Worm (Caenorhabditis elegans): ENCODE measurements around the gene F35A5.2.

F35A5.2 gene

DNA sequence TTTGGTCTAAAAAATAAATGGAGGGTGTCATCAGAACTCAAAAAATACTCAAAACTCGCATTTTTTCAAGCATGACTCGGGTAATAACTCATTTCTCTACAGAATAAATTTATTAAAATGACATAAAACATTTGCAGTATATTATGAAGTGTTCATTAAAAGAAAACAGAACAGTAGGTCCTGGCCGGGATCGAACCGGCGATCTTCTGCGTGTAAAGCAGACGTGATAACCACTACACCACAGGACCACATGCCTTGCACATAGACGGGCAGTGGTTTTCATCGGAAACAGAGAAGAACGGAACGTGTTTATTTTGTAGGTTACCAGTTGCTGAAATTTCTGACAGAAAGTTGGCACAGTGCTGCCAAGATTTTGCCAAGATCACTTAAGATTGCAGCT lies 11.5 kb upstream of the F35A5.2 start:
- TF ChIP-seq elt-1 (tag; optimal IDR thresholded peaks at IDR 0.05; ENCODE audit: borderline replicate concordance, insufficient read depth) (no peak), sptf-1 (tag; optimal IDR thresholded peaks at IDR 0.05) (no peak), mab-5 (tag; optimal IDR thresholded peaks at IDR 0.05) (no peak), unc-39 (tag; optimal IDR thresholded peaks at IDR 0.05) (no peak), elt-3 (tag; optimal IDR thresholded peaks at IDR 0.05) (no peak), bed-3 (GFP tag; optimal IDR thresholded peaks at IDR 0.05) (no peak), pha-4 (tag; optimal IDR thresholded peaks at IDR 0.05) (no peak), drap-1 (GFP tag; optimal IDR thresholded peaks at IDR 0.05) (no peak), lin-32 (GFP tag; optimal IDR thresholded peaks at IDR 0.05) (no peak), nhr-2 (tag; optimal IDR thresholded peaks at IDR 0.05) (no peak), ceh-43 (GFP tag; optimal IDR thresholded peaks at IDR 0.05) (no peak), ceh-83 (GFP tag; optimal IDR thresholded peaks at IDR 0.05) (no peak), hlh-1 (tag; optimal IDR thresholded peaks at IDR 0.05) (no peak), blmp-1 (tag; optimal IDR thresholded peaks at IDR 0.05) (no peak), mls-2 (tag; optimal IDR thresholded peaks at IDR 0.05) (no peak), lsy-2 (tag; optimal IDR thresholded peaks at IDR 0.05) (no peak), nhr-237 (tag; optimal IDR thresholded peaks at IDR 0.05) (no peak), cnd-1 (tag; optimal IDR thresholded peaks at IDR 0.05) (no peak), unc-120 (tag; optimal IDR thresholded peaks at IDR 0.05; ENCODE audit: poor library complexity, severe bottlenecking) (no peak)

DNA sequence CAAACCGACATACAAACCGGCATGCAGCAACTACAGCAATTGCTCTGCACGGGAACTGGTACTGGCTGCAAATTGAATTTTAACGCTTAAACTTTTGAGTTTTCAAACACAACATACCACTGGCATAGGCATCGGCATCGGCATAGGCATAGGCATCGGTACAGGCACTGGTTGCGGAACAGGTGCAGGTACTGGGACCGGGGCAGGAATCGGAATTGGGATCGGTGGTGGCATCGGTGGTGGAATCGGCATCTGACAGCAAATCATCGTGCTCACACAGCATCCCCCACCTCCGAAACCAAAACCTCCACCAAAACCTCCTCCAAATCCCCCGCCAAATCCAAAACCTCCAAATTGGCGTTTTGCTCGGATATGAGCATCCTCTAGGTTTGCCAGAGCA lies 10.8 kb upstream of the F35A5.2 start:
- no peak for TF ChIP-seq sem-2 (GFP tag; optimal IDR thresholded peaks at IDR 0.05)
- no peak for TF ChIP-seq flh-1 (GFP tag; optimal IDR thresholded peaks at IDR 0.05)
- no peak for TF ChIP-seq lin-32 (GFP tag; optimal IDR thresholded peaks at IDR 0.05)
- no peak for TF ChIP-seq zip-8 (tag; optimal IDR thresholded peaks at IDR 0.05)
- TF ChIP-seq nhr-2 (tag; optimal IDR thresholded peaks at IDR 0.05): no peak
- no peak for TF ChIP-seq elt-3 (tag; optimal IDR thresholded peaks at IDR 0.05)
- no peak for TF ChIP-seq nhr-12 (tag; optimal IDR thresholded peaks at IDR 0.05)
- TF ChIP-seq M03D4.4 (tag; optimal IDR thresholded peaks at IDR 0.05): no peak

DNA sequence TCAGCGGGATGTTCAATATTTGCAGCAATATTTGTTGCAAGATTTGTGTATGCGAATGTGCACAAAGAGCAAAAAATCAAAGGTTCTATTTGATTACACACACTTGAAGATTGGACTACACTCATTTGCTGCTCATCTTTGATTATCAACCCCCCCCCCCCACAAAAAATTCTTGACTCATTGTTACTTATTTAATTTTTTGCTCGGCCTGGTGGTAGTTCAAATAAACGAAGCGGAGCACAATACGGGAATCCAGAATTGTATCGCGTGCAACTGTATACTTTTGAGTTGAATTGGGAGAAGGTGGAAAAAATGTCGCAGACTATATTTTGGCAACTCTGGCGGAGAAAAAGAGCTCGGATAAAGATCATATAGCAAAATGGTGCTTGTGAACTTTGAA lies 9.3 kb upstream of the F35A5.2 start, which contains the start of gene F35A5.5:
Gene F35A5.5 (minus strand): TSS at position 101 of the 400 bp plus-strand sequence.
- TF ChIP-seq mls-2 (tag; optimal IDR thresholded peaks at IDR 0.05) (no peak), ceh-43 (GFP tag; optimal IDR thresholded peaks at IDR 0.05) (no peak), snpc-4 (tag; optimal IDR thresholded peaks at IDR 0.05) (no peak), nhr-237 (tag; optimal IDR thresholded peaks at IDR 0.05) (no peak), lin-13 (tag; optimal IDR thresholded peaks at IDR 0.05) (no peak), unc-39 (tag; optimal IDR thresholded peaks at IDR 0.05) (no peak), hlh-1 (tag; optimal IDR thresholded peaks at IDR 0.05) (no peak), ces-1 (GFP tag; optimal IDR thresholded peaks at IDR 0.05) (no peak), unc-120 (tag; optimal IDR thresholded peaks at IDR 0.05; ENCODE audit: poor library complexity, severe bottlenecking) (no peak), mab-5 (tag; optimal IDR thresholded peaks at IDR 0.05) (no peak), elt-3 (tag; optimal IDR thresholded peaks at IDR 0.05) (no peak), lsy-2 (tag; optimal IDR thresholded peaks at IDR 0.05) (no peak), cnd-1 (tag; optimal IDR thresholded peaks at IDR 0.05) (no peak), tbx-8 (GFP tag; optimal IDR thresholded peaks at IDR 0.05) (no peak), bed-3 (GFP tag; optimal IDR thresholded peaks at IDR 0.05) (no peak), nhr-12 (tag; optimal IDR thresholded peaks at IDR 0.05) (no peak)

DNA sequence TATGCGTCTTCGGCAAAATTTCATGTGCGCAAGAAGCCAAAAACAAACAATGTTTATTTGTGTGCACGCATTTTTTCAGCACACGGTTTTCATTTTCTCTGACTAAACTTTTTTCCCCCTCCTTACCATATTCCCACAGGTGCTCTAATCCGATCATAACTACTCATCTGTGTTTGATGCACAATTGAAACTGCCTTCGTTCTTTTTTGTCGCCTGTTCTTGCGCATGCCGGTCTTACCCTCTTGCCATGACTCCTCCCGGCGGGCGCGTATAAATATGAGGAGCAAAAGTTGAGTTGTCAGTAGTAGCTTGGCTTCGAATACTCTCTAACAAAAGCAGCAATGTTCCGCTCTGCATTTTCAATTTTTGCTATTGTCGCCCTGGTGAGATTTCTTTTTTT lies 7.1 kb upstream of the F35A5.2 start, which contains the start of gene abu-10:
Gene abu-10 (plus strand): TSS at position 301 of the 400 bp plus-strand sequence.
- TF ChIP-seq blmp-1 (tag; optimal IDR thresholded peaks at IDR 0.05) (no peak), unc-62 (GFP tag; optimal IDR thresholded peaks at IDR 0.05) (no peak), cnd-1 (tag; optimal IDR thresholded peaks at IDR 0.05) (no peak), mls-2 (tag; optimal IDR thresholded peaks at IDR 0.05) (no peak), ztf-11 (tag; optimal IDR thresholded peaks at IDR 0.05) (no peak), M03D4.4 (tag; optimal IDR thresholded peaks at IDR 0.05) (no peak), lin-13 (tag; optimal IDR thresholded peaks at IDR 0.05) (no peak), snpc-4 (tag; optimal IDR thresholded peaks at IDR 0.05) (no peak), hlh-1 (tag; optimal IDR thresholded peaks at IDR 0.05) (no peak), ceh-39 (tag; optimal IDR thresholded peaks at IDR 0.05) (no peak), unc-120 (tag; optimal IDR thresholded peaks at IDR 0.05; ENCODE audit: poor library complexity, severe bottlenecking) (no peak), mep-1 (tag; optimal IDR thresholded peaks at IDR 0.05) (no peak), lsy-2 (tag; optimal IDR thresholded peaks at IDR 0.05) (no peak), unc-39 (tag; optimal IDR thresholded peaks at IDR 0.05) (no peak), elt-3 (tag; optimal IDR thresholded peaks at IDR 0.05) (no peak), drap-1 (GFP tag; optimal IDR thresholded peaks at IDR 0.05) (no peak), nhr-28 (tag; optimal IDR thresholded peaks at IDR 0.05) (no peak), bed-3 (GFP tag; optimal IDR thresholded peaks at IDR 0.05) (no peak)

All from whole organism, mixed stage, embryonic.